Fruit fly (Drosophila melanogaster) whole organism, embryonic: ENCODE measurements around the gene CG11893.

Source experiments
- ATbp ChIP-seq: fragments of 200-800 bp; sonication (Bioruptor generic); optimal IDR thresholded peaks from 2 replicates; lab custom pipeline; 2017; ENCODE audit warnings: missing biosample characterization, mild to moderate bottlenecking, missing genetic modification characterization, missing genetic modification reagents
- Abd-B ChIP-seq: fragments of 200-800 bp; sonication (Bioruptor generic); optimal IDR thresholded peaks from 2 replicates; lab custom pipeline; 2018; ENCODE audit warnings: missing biosample characterization, mild to moderate bottlenecking, missing genetic modification characterization, moderate library complexity
- Bgb ChIP-seq: fragments of 200-800 bp; sonication (Bioruptor generic); IDR thresholded peaks from 2 replicates; pipeline ENCODE4 v1.3.6; 2022; ENCODE audit warnings: missing biosample characterization, missing genetic modification characterization; ENCODE audit not compliant: partially characterized antibody
- CG10209 ChIP-seq: fragments of 200-800 bp; sonication (Bioruptor generic); optimal IDR thresholded peaks from 3 replicates; lab custom pipeline; 2017; ENCODE audit warnings: missing biosample characterization, mild to moderate bottlenecking, missing genetic modification characterization, missing genetic modification reagents
- CG12219 ChIP-seq: fragments of 200-800 bp; sonication (Bioruptor generic); optimal IDR thresholded peaks from 3 replicates; lab custom pipeline; 2018; ENCODE audit warnings: missing biosample characterization, mild to moderate bottlenecking, missing genetic modification characterization
- CG14965 ChIP-seq: fragments of 200-800 bp; sonication (Bioruptor generic); optimal IDR thresholded peaks from 2 replicates; lab custom pipeline; 2016; ENCODE audit warnings: missing biosample characterization, missing genetic modification characterization, borderline replicate concordance
- CG15269 ChIP-seq: fragments of 200-800 bp; sonication (Bioruptor generic); optimal IDR thresholded peaks from 2 replicates; lab custom pipeline; 2018; ENCODE audit warnings: missing biosample characterization, mild to moderate bottlenecking, missing genetic modification characterization, moderate library complexity
- CG15479 ChIP-seq: fragments of 200-800 bp; sonication (Bioruptor generic); optimal IDR thresholded peaks from 3 replicates; lab custom pipeline; 2019; ENCODE audit warnings: missing biosample characterization, mild to moderate bottlenecking, missing genetic modification characterization, moderate library complexity
- CG15601 ChIP-seq: fragments of 200-800 bp; sonication (Bioruptor generic); optimal IDR thresholded peaks from 3 replicates; lab custom pipeline; 2019; ENCODE audit warnings: missing biosample characterization, mild to moderate bottlenecking, missing genetic modification characterization, moderate library complexity
- CG16813 ChIP-seq: fragments of 200-800 bp; sonication (Bioruptor generic); IDR thresholded peaks from 3 replicates; pipeline ENCODE4 v1.3.6; 2022; ENCODE audit warnings: missing biosample characterization, missing genetic modification characterization; ENCODE audit not compliant: partially characterized antibody
- CG2120 ChIP-seq: fragments of 200-800 bp; sonication (Bioruptor generic); optimal IDR thresholded peaks from 3 replicates; lab custom pipeline; 2016; ENCODE audit warnings: missing biosample characterization, missing genetic modification characterization
- CG31441 ChIP-seq: fragments of 200-800 bp; sonication (Bioruptor generic); IDR thresholded peaks from 2 replicates; pipeline ENCODE4 v1.3.6; 2022; ENCODE audit warnings: missing biosample characterization, missing genetic modification characterization
- CG34224 ChIP-seq: fragments of 200-800 bp; sonication (Bioruptor generic); IDR thresholded peaks from 3 replicates; pipeline ENCODE4 v1.3.6; 2022; ENCODE audit warnings: missing biosample characterization, missing genetic modification characterization; ENCODE audit not compliant: partially characterized antibody
- CG34376 ChIP-seq: fragments of 200-800 bp; sonication (Bioruptor generic); optimal IDR thresholded peaks from 2 replicates; lab custom pipeline; 2018; ENCODE audit warnings: missing biosample characterization, mild to moderate bottlenecking, missing genetic modification characterization
- CG34422 ChIP-seq: fragments of 200-800 bp; sonication (Bioruptor generic); IDR thresholded peaks from 3 replicates; pipeline ENCODE4 v1.3.6; 2022; ENCODE audit warnings: missing biosample characterization, missing genetic modification characterization
- CG42726 ChIP-seq: fragments of 200-800 bp; sonication (Bioruptor generic); IDR thresholded peaks from 2 replicates; pipeline ENCODE4 v1.3.6; 2022; ENCODE audit warnings: missing biosample characterization, missing genetic modification characterization; ENCODE audit not compliant: partially characterized antibody
- CG9817 ChIP-seq: fragments of 200-800 bp; sonication (Bioruptor generic); optimal IDR thresholded peaks from 2 replicates; lab custom pipeline; 2018; ENCODE audit warnings: missing biosample characterization, mild to moderate bottlenecking, missing genetic modification characterization, moderate library complexity
- Dbx ChIP-seq: fragments of 200-800 bp; sonication (Bioruptor generic); IDR thresholded peaks from 3 replicates; pipeline ENCODE4 v1.3.6; 2022; ENCODE audit warnings: missing biosample characterization, missing genetic modification characterization
- Dp ChIP-seq: fragments of 200-800 bp; sonication (Bioruptor generic); optimal IDR thresholded peaks from 2 replicates; lab custom pipeline; 2018; ENCODE audit warnings: missing biosample characterization, mild to moderate bottlenecking, missing genetic modification characterization, moderate library complexity
- Dref ChIP-seq: fragments of 200-800 bp; sonication (Bioruptor generic); IDR thresholded peaks from 2 replicates; pipeline ENCODE4 v1.3.6; 2022; ENCODE audit warnings: missing biosample characterization, missing genetic modification characterization
- Jarid2 ChIP-seq: fragments of 200-800 bp; sonication (Bioruptor generic); optimal IDR thresholded peaks from 3 replicates; lab custom pipeline; 2017; ENCODE audit warnings: mild to moderate bottlenecking, missing biosample characterization, missing genetic modification reagents, missing genetic modification characterization
- Nf-YC ChIP-seq: fragments of 200-800 bp; optimal IDR thresholded peaks from 3 replicates; lab custom pipeline; 2019; ENCODE audit warnings: missing biosample characterization, mild to moderate bottlenecking, missing genetic modification characterization, moderate library complexity
- Scr ChIP-seq: fragments of 200-800 bp; sonication (Bioruptor generic); IDR thresholded peaks from 2 replicates; pipeline ENCODE4 v1.3.6; 2022; ENCODE audit warnings: missing biosample characterization, missing genetic modification characterization; ENCODE audit not compliant: partially characterized antibody
- YL-1 ChIP-seq: fragments of 200-800 bp; sonication (Bioruptor generic); optimal IDR thresholded peaks from 3 replicates; lab custom pipeline; 2017; ENCODE audit warnings: missing biosample characterization, mild to moderate bottlenecking, missing genetic modification characterization
- ash1 ChIP-seq: fragments of 200-800 bp; sonication (Bioruptor generic); optimal IDR thresholded peaks from 2 replicates; lab custom pipeline; 2018; ENCODE audit warnings: missing biosample characterization, mild to moderate bottlenecking, missing genetic modification characterization
- ato ChIP-seq: fragments of 200-800 bp; sonication (Bioruptor generic); IDR thresholded peaks from 2 replicates; pipeline ENCODE4 v1.3.6; 2022; ENCODE audit warnings: missing biosample characterization, missing genetic modification characterization; ENCODE audit not compliant: partially characterized antibody
- bigmax ChIP-seq: fragments of 200-800 bp; sonication (Bioruptor generic); optimal IDR thresholded peaks from 2 replicates; lab custom pipeline; 2018; ENCODE audit warnings: missing biosample characterization, mild to moderate bottlenecking, missing genetic modification characterization
- cg ChIP-seq: fragments of 200-800 bp; sonication (Bioruptor generic); optimal IDR thresholded peaks from 3 replicates; lab custom pipeline; 2019; ENCODE audit warnings: missing biosample characterization, mild to moderate bottlenecking, missing genetic modification characterization, moderate library complexity
- chm ChIP-seq: fragments of 200-800 bp; sonication (Bioruptor generic); IDR thresholded peaks from 2 replicates; pipeline ENCODE4 v1.3.6; 2022; ENCODE audit warnings: missing biosample characterization, missing genetic modification characterization
- dm ChIP-seq: fragments of 200-800 bp; sonication (Bioruptor generic); optimal IDR thresholded peaks from 3 replicates; lab custom pipeline; 2016; ENCODE audit warnings: missing biosample characterization, missing genetic modification characterization
- gsb ChIP-seq: fragments of 200-800 bp; sonication (Bioruptor generic); IDR thresholded peaks from 2 replicates; pipeline ENCODE4 v1.3.6; 2022; ENCODE audit warnings: missing biosample characterization, missing genetic modification characterization
- hbn ChIP-seq: fragments of 200-800 bp; sonication (Bioruptor generic); IDR thresholded peaks from 2 replicates; pipeline ENCODE4 v1.3.6; 2022; ENCODE audit warnings: missing biosample characterization, missing genetic modification characterization; ENCODE audit not compliant: partially characterized antibody
- lab ChIP-seq: fragments of 200-800 bp; sonication (Bioruptor generic); optimal IDR thresholded peaks from 3 replicates; lab custom pipeline; 2017; ENCODE audit warnings: missing biosample characterization, missing genetic modification characterization, mild to moderate bottlenecking, moderate library complexity, missing genetic modification reagents
- lola ChIP-seq, 3 experiments: fragments of >200 bp in 2 of 3; fragments of 200-800 bp in 1 of 3; sonication (Bioruptor generic) in 1 of 3; optimal IDR thresholded peaks; 2 replicates each; lab custom pipeline; 2017 to 2019; ENCODE audit warnings: missing biosample characterization in 3 of 3, missing genetic modification characterization in 3 of 3, mild to moderate bottlenecking in 1 of 3, moderate library complexity in 1 of 3
- mld ChIP-seq: fragments of 200-800 bp; sonication (Bioruptor generic); IDR thresholded peaks from 3 replicates; pipeline ENCODE4 v1.3.6; 2022; ENCODE audit warnings: missing biosample characterization, missing genetic modification characterization; ENCODE audit not compliant: partially characterized antibody
- oc ChIP-seq: fragments of 200-800 bp; sonication (Bioruptor generic); optimal IDR thresholded peaks from 2 replicates; lab custom pipeline; 2018; ENCODE audit warnings: missing biosample characterization, mild to moderate bottlenecking, missing genetic modification characterization, moderate library complexity
- rib ChIP-seq: fragments of 200-800 bp; sonication (Bioruptor generic); IDR thresholded peaks from 2 replicates; pipeline ENCODE4 v1.3.6; 2022; ENCODE audit warnings: missing biosample characterization, missing genetic modification characterization
- sd ChIP-seq: fragments of 200-800 bp; sonication (Bioruptor generic); optimal IDR thresholded peaks from 3 replicates; lab custom pipeline; 2018; ENCODE audit warnings: missing biosample characterization, mild to moderate bottlenecking, missing genetic modification characterization, moderate library complexity
- sna ChIP-seq: fragments of 200-800 bp; sonication (Bioruptor generic); IDR thresholded peaks from 2 replicates; pipeline ENCODE4 v1.3.6; 2022; ENCODE audit warnings: missing biosample characterization, missing genetic modification characterization; ENCODE audit not compliant: partially characterized antibody
- stwl ChIP-seq: fragments of 200-800 bp; sonication (Bioruptor generic); optimal IDR thresholded peaks from 3 replicates; lab custom pipeline; 2018; ENCODE audit warnings: missing biosample characterization, mild to moderate bottlenecking, missing genetic modification characterization, moderate library complexity
- tna ChIP-seq: fragments of 200-800 bp; sonication (Bioruptor generic); IDR thresholded peaks from 2 replicates; pipeline ENCODE4 v1.3.6; 2022; ENCODE audit warnings: missing biosample characterization, missing genetic modification characterization; ENCODE audit not compliant: partially characterized antibody
- tx ChIP-seq: fragments of 200-800 bp; sonication (Bioruptor generic); optimal IDR thresholded peaks from 2 replicates; lab custom pipeline; 2016; ENCODE audit warnings: missing biosample characterization, missing genetic modification characterization
- vfl ChIP-seq: fragments of 200-800 bp; sonication (Bioruptor generic); optimal IDR thresholded peaks from 2 replicates; lab custom pipeline; 2016; ENCODE audit warnings: missing biosample characterization, missing genetic modification characterization
- wek ChIP-seq: fragments of 200-800 bp; sonication (Bioruptor generic); optimal IDR thresholded peaks from 3 replicates; lab custom pipeline; 2018; ENCODE audit warnings: missing biosample characterization, mild to moderate bottlenecking, missing genetic modification characterization, moderate library complexity
- zen2 ChIP-seq: fragments of 200-800 bp; sonication (Bioruptor generic); IDR thresholded peaks from 3 replicates; pipeline ENCODE4 v1.3.6; 2022; ENCODE audit warnings: missing biosample characterization, missing genetic modification characterization; ENCODE audit not compliant: partially characterized antibody

Gene CG11893

DNA sequence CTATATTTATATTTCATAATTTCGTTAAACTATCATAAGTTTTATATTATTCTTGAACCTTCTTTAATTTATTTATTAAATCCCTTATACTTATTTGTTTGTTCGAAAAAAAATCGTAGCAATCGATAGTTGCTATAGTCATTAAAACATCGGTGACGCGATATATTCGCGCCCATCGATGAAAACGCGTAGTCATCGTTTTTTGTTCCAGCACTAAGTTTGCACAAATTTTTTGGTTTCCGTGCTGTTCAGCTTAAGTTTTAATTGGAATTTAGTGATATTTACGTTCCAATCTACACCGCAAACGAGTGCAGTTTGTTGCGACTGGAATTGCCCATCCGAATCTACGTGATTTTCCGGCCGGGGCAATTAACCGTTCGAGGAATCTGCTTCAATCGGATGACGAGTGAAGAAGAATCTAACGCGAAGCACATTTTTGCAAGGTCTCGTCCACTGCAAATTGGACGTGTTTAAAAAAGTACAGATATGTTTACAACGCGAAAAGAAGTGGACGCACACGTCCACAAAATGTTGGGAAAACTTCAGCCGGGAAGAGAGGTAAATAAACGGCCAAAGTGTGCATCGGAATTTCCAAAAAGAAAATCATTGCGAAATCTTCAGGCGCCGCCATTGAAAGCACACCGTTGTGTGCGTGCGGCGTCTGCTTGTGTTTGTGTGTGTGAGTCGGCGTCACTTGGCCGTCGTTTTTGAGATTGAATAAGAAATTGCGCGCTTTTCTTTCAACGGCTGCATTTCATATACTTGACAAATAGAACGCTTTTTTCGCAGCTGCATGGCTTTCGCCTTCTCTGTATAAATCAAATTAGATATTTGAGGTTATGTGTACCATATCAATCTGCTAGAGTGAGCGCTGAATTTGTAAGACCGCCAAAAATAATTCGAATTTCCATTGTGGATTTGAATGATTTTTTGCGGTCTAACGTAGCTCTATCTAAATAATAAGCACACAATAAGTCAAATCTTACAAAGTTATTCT lies 40.2 kb upstream of the CG11893 start, which contains the start of gene Nup358 (continued):
- TF ChIP-seq CG2120 (GFP tag; lab: Kevin White, UChicago) (no peak), stwl (tag; lab: Kevin White, UChicago) (peak; percentile 62), Bgb (GFP tag; lab: Robert Waterston, UW) (peak; percentile 99), CG42726 (GFP tag; lab: Robert Waterston, UW) (peak; percentile 99), CG9817 (tag; lab: Kevin White, UChicago) (no peak), Nf-YC (tag; lab: Kevin White, UChicago) (peak; percentile 11), Jarid2 (GFP tag; lab: Kevin White, UChicago) (no peak), dm (GFP tag; lab: Kevin White, UChicago) (peak; percentile 21), CG34224 (GFP tag; lab: Robert Waterston, UW) (peak; percentile 98), mld (GFP tag; lab: Robert Waterston, UW) (peak; percentile 97), Scr (GFP tag; lab: Robert Waterston, UW) (peak; percentile 98), CG31441 (no peak), gsb (GFP tag; lab: Robert Waterston, UW) (no peak), sd (tag; lab: Kevin White, UChicago) (peak; percentile 64), ash1 (GFP tag; lab: Kevin White, UChicago) (no peak), wek (no peak), chm (no peak), CG10209 (no peak), hbn (GFP tag; lab: Robert Waterston, UW) (peak; percentile 97), oc (tag; lab: Kevin White, UChicago) (no peak), Dref (GFP tag; lab: Robert Waterston, UW) (peak; percentile 98), CG16813 (GFP tag; lab: Robert Waterston, UW) (peak; percentile 98), CG34376 (GFP tag; lab: Kevin White, UChicago) (peak; percentile 30), ato (GFP tag; lab: Robert Waterston, UW) (peak; percentile 99), lola (GFP tag; optimal IDR thresholded peaks at IDR 0.05; lab: Kevin White, UChicago) (no peak), CG15479 (GFP tag; lab: Kevin White, UChicago) (peak; percentile 70), CG14965 (no peak), vfl (GFP tag; lab: Kevin White, UChicago) (no peak), YL-1 (GFP tag; lab: Kevin White, UChicago) (peak; percentile 34), CG15269 (tag; lab: Kevin White, UChicago) (no peak), lab (GFP tag; lab: Kevin White, UChicago) (no peak), cg (GFP tag; lab: Kevin White, UChicago) (peak; percentile 85), ATbp (GFP tag; lab: Kevin White, UChicago) (no peak), Dp (peak; percentile 51), zen2 (GFP tag; lab: Robert Waterston, UW) (peak; percentile 98), CG15601 (tag; lab: Kevin White, UChicago) (peak; percentile 37), bigmax (peak; percentile 96), Abd-B (GFP tag; lab: Kevin White, UChicago) (peak; percentile 14), tx (GFP tag; lab: Kevin White, UChicago) (no peak), CG34422 (GFP tag; lab: Robert Waterston, UW) (peak; percentile 79; the same call in 2 of the 3 replicates), Dbx (GFP tag; lab: Robert Waterston, UW) (peak; percentile 54; the same call in 1 of the 3 replicates), sna (GFP tag; lab: Robert Waterston, UW) (peak; percentile 90), CG12219 (GFP tag; lab: Kevin White, UChicago) (no peak), tna (GFP tag; lab: Robert Waterston, UW) (peak; percentile 98), rib (peak; percentile 95)
